Worm (Caenorhabditis elegans) whole organism, young adult: ENCODE measurements around the gene Y22F5A.11.

Experiments used
- B0336.3 ChIP-seq: fragments of 200-800 bp; sonication (Bioruptor generic); IDR thresholded peaks from 2 replicates; pipeline ENCODE4 v1.3.6; 2022; ENCODE audit warnings: missing genetic modification characterization, missing compliant biosample characterization
- C17E4.6 ChIP-seq: fragments of 200-800 bp; sonication (Bioruptor generic); IDR thresholded peaks from 2 replicates; pipeline ENCODE4 v1.3.6; 2022; ENCODE audit warnings: missing genetic modification reagents, missing genetic modification characterization, missing compliant biosample characterization
- F10E7.11 ChIP-seq: sonication (generic microtip); optimal IDR thresholded peaks from 2 replicates; lab custom pipeline; 2017; ENCODE audit warnings: mild to moderate bottlenecking, missing genetic modification characterization, moderate library complexity, missing compliant biosample characterization
- F37B4.10 ChIP-seq: fragments of 200-800 bp; sonication (Bioruptor generic); IDR thresholded peaks from 2 replicates; pipeline ENCODE4 v1.3.6; 2022; ENCODE audit warnings: missing genetic modification characterization, missing compliant biosample characterization
- F49E8.2 ChIP-seq: sonication (generic microtip); optimal IDR thresholded peaks from 3 replicates; lab custom pipeline; 2017; ENCODE audit warnings: missing genetic modification characterization, mild to moderate bottlenecking, missing compliant biosample characterization, antibody characterized with exemption, moderate library complexity; ENCODE audit not compliant: insufficient read depth
- T07F8.4 ChIP-seq: sonication (generic microtip); optimal IDR thresholded peaks from 2 replicates; lab custom pipeline; 2016; ENCODE audit warnings: mild to moderate bottlenecking, missing genetic modification characterization, moderate library complexity, missing compliant biosample characterization
- Y53F4B.3 ChIP-seq: fragments of 200-800 bp; sonication (Bioruptor generic); IDR thresholded peaks from 2 replicates; pipeline ENCODE4 v1.3.6; 2022; ENCODE audit warnings: missing genetic modification reagents, missing genetic modification characterization, missing compliant biosample characterization
- Y53G8AR.9 ChIP-seq: fragments of 200-800 bp; sonication (Bioruptor generic); conservative IDR thresholded peaks from 2 replicates; pipeline ENCODE4 v1.3.6; 2022; ENCODE audit warnings: missing genetic modification reagents, missing genetic modification characterization, missing compliant biosample characterization
- Y56A3A.18 ChIP-seq: fragments of 200-800 bp; sonication (Bioruptor generic); IDR thresholded peaks from 2 replicates; pipeline ENCODE4 v1.3.6; 2022; ENCODE audit warnings: missing genetic modification reagents, missing genetic modification characterization, missing compliant biosample characterization
- Y79H2A.3 ChIP-seq: fragments of 200-800 bp; sonication (Bioruptor generic); conservative IDR thresholded peaks from 2 replicates; pipeline ENCODE4 v1.3.6; 2022; ENCODE audit warnings: missing genetic modification reagents, missing genetic modification characterization, missing compliant biosample characterization
- Y95B8A.8 ChIP-seq: fragments of 200-800 bp; sonication (Bioruptor generic); IDR thresholded peaks from 2 replicates; pipeline ENCODE4 v1.3.6; 2022; ENCODE audit warnings: missing genetic modification reagents, missing genetic modification characterization, missing compliant biosample characterization
- aptf-2 ChIP-seq: fragments of 200-800 bp; sonication (Bioruptor generic); conservative IDR thresholded peaks from 2 replicates; pipeline ENCODE4 v1.3.6; 2022; ENCODE audit warnings: missing genetic modification reagents, missing genetic modification characterization, missing compliant biosample characterization
- atf-7 ChIP-seq: sonication (generic microtip); optimal IDR thresholded peaks from 2 replicates; lab custom pipeline; 2017; ENCODE audit warnings: mild to moderate bottlenecking, missing genetic modification characterization, missing compliant biosample characterization
- athp-1 ChIP-seq: sonication (generic microtip); optimal IDR thresholded peaks from 2 replicates; lab custom pipeline; 2017; ENCODE audit warnings: mild to moderate bottlenecking, missing genetic modification characterization, missing compliant biosample characterization
- cebp-1 ChIP-seq, 2 experiments: fragments of 200-800 bp in 1 of 2; sonication (Bioruptor generic) in 1 of 2; sonication (generic microtip) in 1 of 2; IDR thresholded peaks in 1 of 2; optimal IDR thresholded peaks in 1 of 2; 2 replicates each; pipeline versions ENCODE4 v1.3.6 to Lab custom; 2017 to 2022; ENCODE audit warnings: missing compliant biosample characterization in 2 of 2, missing genetic modification characterization in 2 of 2, mild to moderate bottlenecking in 1 of 2, missing genetic modification reagents in 1 of 2, moderate library complexity in 1 of 2
- ceh-100 ChIP-seq: fragments of 200-800 bp; sonication (Bioruptor generic); IDR thresholded peaks from 2 replicates; pipeline ENCODE4 v1.3.6; 2022; ENCODE audit warnings: missing genetic modification reagents, missing genetic modification characterization, missing compliant biosample characterization
- ceh-58 ChIP-seq: fragments of 200-800 bp; sonication (Bioruptor generic); IDR thresholded peaks from 2 replicates; pipeline ENCODE4 v1.3.6; 2022; ENCODE audit warnings: missing genetic modification characterization, missing compliant biosample characterization
- ceh-79 ChIP-seq: sonication (generic microtip); optimal IDR thresholded peaks from 2 replicates; lab custom pipeline; 2017; ENCODE audit warnings: mild to moderate bottlenecking, missing genetic modification characterization, missing compliant biosample characterization
- chd-7 ChIP-seq: sonication (generic microtip); optimal IDR thresholded peaks from 2 replicates; lab custom pipeline; 2016; ENCODE audit warnings: mild to moderate bottlenecking, missing genetic modification characterization, moderate library complexity, missing compliant biosample characterization
- die-1 ChIP-seq: sonication (generic microtip); optimal IDR thresholded peaks from 2 replicates; lab custom pipeline; 2016; ENCODE audit warnings: missing genotype, mild to moderate bottlenecking, missing genetic modification characterization, missing compliant biosample characterization
- dox-1 ChIP-seq: fragments of 200-800 bp; sonication (Bioruptor generic); IDR thresholded peaks from 2 replicates; pipeline ENCODE4 v1.3.6; 2022; ENCODE audit warnings: missing genetic modification reagents, missing genetic modification characterization, missing compliant biosample characterization
- ets-4 ChIP-seq: fragments of 200-800 bp; sonication (Bioruptor generic); optimal IDR thresholded peaks from 2 replicates; lab custom pipeline; 2018; ENCODE audit warnings: mild to moderate bottlenecking, missing genetic modification characterization, missing compliant biosample characterization
- fkh-3 ChIP-seq: sonication (generic microtip); optimal IDR thresholded peaks from 2 replicates; lab custom pipeline; 2016; ENCODE audit warnings: mild to moderate bottlenecking, missing genetic modification characterization, missing compliant biosample characterization
- him-1 ChIP-seq: sonication (generic microtip); optimal IDR thresholded peaks from 2 replicates; lab custom pipeline; 2016; ENCODE audit warnings: missing genotype, missing genetic modification reagents, missing genetic modification characterization, missing compliant biosample characterization
- hmg-1.2 ChIP-seq: fragments of 200-800 bp; sonication (Bioruptor generic); IDR thresholded peaks from 2 replicates; pipeline ENCODE4 v1.3.6; 2022; ENCODE audit warnings: missing genetic modification reagents, missing genetic modification characterization, missing compliant biosample characterization
- hsf-1 ChIP-seq: fragments of 200-800 bp; sonication (Bioruptor generic); IDR thresholded peaks from 2 replicates; pipeline ENCODE4 v1.3.6; 2022; ENCODE audit warnings: missing genetic modification reagents, missing genetic modification characterization, missing compliant biosample characterization
- lin-26 ChIP-seq: fragments of 200-800 bp; sonication (Bioruptor generic); IDR thresholded peaks from 2 replicates; pipeline ENCODE4 v1.3.6; 2022; ENCODE audit warnings: missing genetic modification reagents, missing genetic modification characterization, missing compliant biosample characterization
- lin-54 ChIP-seq: fragments of 200-800 bp; sonication (Bioruptor generic); optimal IDR thresholded peaks from 2 replicates; lab custom pipeline; 2018; ENCODE audit warnings: mild to moderate bottlenecking, missing genetic modification characterization, missing compliant biosample characterization
- madf-3 ChIP-seq: fragments of 200-800 bp; sonication (Bioruptor generic); IDR thresholded peaks from 2 replicates; pipeline ENCODE4 v1.3.6; 2022; ENCODE audit warnings: missing genetic modification reagents, missing genetic modification characterization, missing compliant biosample characterization
- madf-6 ChIP-seq: fragments of 200-800 bp; sonication (Bioruptor generic); IDR thresholded peaks from 2 replicates; pipeline ENCODE4 v1.3.6; 2022; ENCODE audit warnings: missing genetic modification reagents, missing genetic modification characterization, missing compliant biosample characterization
- mel-28 ChIP-seq: sonication (generic microtip); optimal IDR thresholded peaks from 2 replicates; lab custom pipeline; 2016; ENCODE audit warnings: borderline replicate concordance, mild to moderate bottlenecking, missing genetic modification characterization, missing compliant biosample characterization
- mes-4 ChIP-seq: sonication (generic microtip); optimal IDR thresholded peaks from 2 replicates; lab custom pipeline; 2016; ENCODE audit warnings: missing genotype, missing genetic modification characterization, missing compliant biosample characterization
- nfya-1 ChIP-seq: sonication (generic microtip); optimal IDR thresholded peaks from 2 replicates; lab custom pipeline; 2017; ENCODE audit warnings: antibody characterized with exemption, missing compliant biosample characterization, missing genetic modification characterization, borderline replicate concordance; ENCODE audit not compliant: insufficient read depth
- nfya-2 ChIP-seq: fragments of 200-800 bp; sonication (Bioruptor generic); IDR thresholded peaks from 2 replicates; pipeline ENCODE4 v1.3.6; 2022; ENCODE audit warnings: missing genetic modification reagents, missing genetic modification characterization, missing compliant biosample characterization
- rcor-1 ChIP-seq: fragments of 200-800 bp; sonication (Bioruptor generic); IDR thresholded peaks from 2 replicates; pipeline ENCODE4 v1.3.6; 2022; ENCODE audit warnings: missing genetic modification reagents, missing genetic modification characterization, missing compliant biosample characterization
- snpc-1.3 ChIP-seq: sonication (generic microtip); optimal IDR thresholded peaks from 2 replicates; lab custom pipeline; 2017; ENCODE audit warnings: missing genetic modification characterization, mild to moderate bottlenecking, missing compliant biosample characterization, antibody characterized with exemption, moderate library complexity, missing genotype, missing genetic modification reagents; ENCODE audit not compliant: insufficient read depth
- tbx-9 ChIP-seq: sonication (generic microtip); optimal IDR thresholded peaks from 2 replicates; lab custom pipeline; 2016; ENCODE audit warnings: borderline replicate concordance, missing genetic modification characterization, inconsistent platforms, missing compliant biosample characterization
- tlf-1 ChIP-seq: fragments of 200-800 bp; sonication (Bioruptor generic); optimal IDR thresholded peaks from 2 replicates; lab custom pipeline; 2018; ENCODE audit warnings: mild to moderate bottlenecking, missing genetic modification characterization, missing compliant biosample characterization
- unc-130 ChIP-seq: sonication (generic microtip); optimal IDR thresholded peaks from 2 replicates; lab custom pipeline; 2016; ENCODE audit warnings: missing genetic modification reagents, missing genetic modification characterization, missing compliant biosample characterization
- xnd-1 ChIP-seq: sonication (generic microtip); optimal IDR thresholded peaks from 2 replicates; lab custom pipeline; 2016; ENCODE audit warnings: missing genotype, missing genetic modification reagents, missing genetic modification characterization, missing compliant biosample characterization
- zim-3 ChIP-seq: sonication (generic microtip); optimal IDR thresholded peaks from 2 replicates; lab custom pipeline; 2017; ENCODE audit warnings: mild to moderate bottlenecking, missing genetic modification characterization, moderate library complexity, missing compliant biosample characterization
- ztf-18 ChIP-seq: sonication (generic microtip); optimal IDR thresholded peaks from 2 replicates; lab custom pipeline; 2016; ENCODE audit warnings: missing genotype, mild to moderate bottlenecking, missing genetic modification characterization, missing compliant biosample characterization
- ztf-25 ChIP-seq: fragments of 200-800 bp; sonication (Bioruptor generic); IDR thresholded peaks from 2 replicates; pipeline ENCODE4 v1.3.6; 2022; ENCODE audit warnings: missing genetic modification reagents, missing genetic modification characterization, missing compliant biosample characterization
- ztf-3 ChIP-seq: fragments of 200-800 bp; sonication (Bioruptor generic); optimal IDR thresholded peaks from 2 replicates; lab custom pipeline; 2018; ENCODE audit warnings: mild to moderate bottlenecking, missing genetic modification characterization, missing compliant biosample characterization

Y22F5A.11 gene

DNA sequence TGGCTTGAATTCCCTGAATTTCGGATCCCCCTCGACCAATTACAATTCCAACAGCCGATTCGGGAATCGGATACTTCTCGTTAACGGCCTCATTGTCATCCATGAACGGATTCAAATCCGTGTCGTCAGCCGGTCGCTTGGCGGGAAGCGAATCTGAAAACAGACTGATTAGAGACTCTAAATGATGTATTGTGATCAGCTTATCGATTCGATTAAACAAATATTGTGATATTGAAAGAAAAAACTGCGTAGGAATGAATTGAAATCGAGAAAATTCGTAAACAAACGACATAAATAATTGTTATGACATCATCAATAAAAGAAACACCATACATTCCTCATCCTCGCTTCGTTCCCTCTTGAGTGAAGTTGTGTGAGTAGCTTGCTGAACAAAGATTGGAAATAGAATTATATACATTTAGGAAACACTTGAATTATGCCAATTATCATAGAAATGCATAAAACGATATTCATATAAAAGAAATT, 37.4 kb downstream of the Y22F5A.11 start (continued):
- no peak for TF ChIP-seq him-1 (tag; lab: Kevin White, UChicago)
- no peak for TF ChIP-seq T07F8.4
- TF ChIP-seq lin-26 (GFP tag; lab: Robert Waterston, UW): peak; percentile 64
- TF ChIP-seq F10E7.11 (tag; lab: Kevin White, UChicago): peak; percentile 93
- TF ChIP-seq ztf-25: peak; percentile 85
- no peak for TF ChIP-seq snpc-1.3 (tag; lab: Kevin White, UChicago)
- TF ChIP-seq die-1: peak; percentile 27
- peak; percentile 29; the same call in 1 of the 2 replicates for TF ChIP-seq hmg-1.2 (GFP tag; lab: Robert Waterston, UW)
- no peak for TF ChIP-seq nfya-1
- TF ChIP-seq Y79H2A.3 (GFP tag; lab: Robert Waterston, UW): peak; percentile 95
- TF ChIP-seq rcor-1 (GFP tag; lab: Robert Waterston, UW): peak; percentile 27; the same call in 1 of the 2 replicates
- TF ChIP-seq zim-3 (tag; lab: Kevin White, UChicago): peak; percentile 4
- no peak for TF ChIP-seq ceh-58 (GFP tag; lab: Robert Waterston, UW)
- peak; percentile 1 for TF ChIP-seq tlf-1 (GFP tag; lab: Kevin White, UChicago)
- no peak for TF ChIP-seq F37B4.10 (GFP tag; lab: Robert Waterston, UW)
- peak; percentile 30; the same call in 1 of the 2 replicates for TF ChIP-seq dox-1 (GFP tag; lab: Robert Waterston, UW)
- peak; percentile 59 for TF ChIP-seq Y56A3A.18
- peak; percentile 74 for TF ChIP-seq mel-28 (tag; lab: Kevin White, UChicago)
- peak; percentile 73 for TF ChIP-seq atf-7 (tag; lab: Kevin White, UChicago)
- TF ChIP-seq tbx-9 (tag; lab: Kevin White, UChicago): no peak
- TF ChIP-seq F49E8.2 (tag; lab: Kevin White, UChicago): peak; percentile 58
- no peak for TF ChIP-seq ceh-100 (GFP tag; lab: Robert Waterston, UW)
- peak; percentile 75 for TF ChIP-seq madf-6 (GFP tag; lab: Robert Waterston, UW)
- no peak for TF ChIP-seq unc-130 (GFP tag; lab: Kevin White, UChicago)
- no peak for TF ChIP-seq ets-4 (GFP tag; lab: Kevin White, UChicago)
- peak; percentile 82 for TF ChIP-seq B0336.3 (GFP tag; lab: Robert Waterston, UW)
- TF ChIP-seq Y53G8AR.9: peak; percentile 75; the same call in 1 of the 2 replicates
- TF ChIP-seq madf-3 (GFP tag; lab: Robert Waterston, UW): peak; percentile 88
- TF ChIP-seq hsf-1 (GFP tag; lab: Robert Waterston, UW): 0 out of 2 replicates have a peak, but pooled peaks have one; percentile 63
- no peak for TF ChIP-seq aptf-2
- no peak for TF ChIP-seq ztf-3 (GFP tag; lab: Kevin White, UChicago)
- peak; percentile 95 for TF ChIP-seq athp-1
- peak; percentile 33 for TF ChIP-seq lin-54 (GFP tag; lab: Kevin White, UChicago)
- TF ChIP-seq nfya-2 (GFP tag; lab: Robert Waterston, UW): no peak
- peak; percentile 49; the same call in 1 of the 2 replicates for TF ChIP-seq C17E4.6 (GFP tag; lab: Robert Waterston, UW)
- TF ChIP-seq ceh-79 (tag; lab: Kevin White, UChicago): peak; percentile 83
- no peak for TF ChIP-seq Y53F4B.3
- TF ChIP-seq fkh-3 (tag; lab: Kevin White, UChicago): peak; percentile 54
- TF ChIP-seq cebp-1 (GFP tag; IDR thresholded peaks at IDR 0.05; lab: Robert Waterston, UW): 0 out of 2 replicates have a peak, but pooled peaks have one; percentile 12
- peak; percentile 57 for TF ChIP-seq cebp-1 (tag; optimal IDR thresholded peaks at IDR 0.05; lab: Kevin White, UChicago)
- peak; percentile 28 for TF ChIP-seq xnd-1
- peak; percentile 85; the same call in 1 of the 2 replicates for TF ChIP-seq Y95B8A.8 (GFP tag; lab: Robert Waterston, UW)
- TF ChIP-seq chd-7 (tag; lab: Kevin White, UChicago): peak; percentile 78
- peak; percentile 7 for TF ChIP-seq ztf-18 (tag; lab: Kevin White, UChicago)
- TF ChIP-seq mes-4 (tag; lab: Kevin White, UChicago): peak; percentile 30
